Worm (Caenorhabditis elegans) whole organism, mixed stage, embryonic: ENCODE results near the gene W08A12.3.

ENCODE experiments used
- blmp-1 ChIP-seq: fragments of 150-350 bp; optimal IDR thresholded peaks from 2 replicates; lab custom pipeline; 2014; ENCODE audit warnings: missing biosample characterization, missing genetic modification characterization
- pha-4 ChIP-seq: fragments of 150-350 bp; optimal IDR thresholded peaks from 2 replicates; lab custom pipeline; 2018; ENCODE audit warnings: missing biosample characterization, missing genetic modification reagents, missing genetic modification characterization
- unc-39 ChIP-seq: fragments of 150-350 bp; optimal IDR thresholded peaks from 2 replicates; lab custom pipeline; 2014; ENCODE audit warnings: missing biosample characterization, missing genetic modification characterization

ce11 chrV:3717751-3718150 is 35.1 kb downstream of the W08A12.3 start:
- no peak for TF ChIP-seq blmp-1 (tag; lab: Kevin White, UChicago)
- TF ChIP-seq pha-4 = no peak
- TF ChIP-seq unc-39 (tag; lab: Kevin White, UChicago) = no peak
